Worm (Caenorhabditis elegans): ENCODE data around the gene pot-2.

DNA sequence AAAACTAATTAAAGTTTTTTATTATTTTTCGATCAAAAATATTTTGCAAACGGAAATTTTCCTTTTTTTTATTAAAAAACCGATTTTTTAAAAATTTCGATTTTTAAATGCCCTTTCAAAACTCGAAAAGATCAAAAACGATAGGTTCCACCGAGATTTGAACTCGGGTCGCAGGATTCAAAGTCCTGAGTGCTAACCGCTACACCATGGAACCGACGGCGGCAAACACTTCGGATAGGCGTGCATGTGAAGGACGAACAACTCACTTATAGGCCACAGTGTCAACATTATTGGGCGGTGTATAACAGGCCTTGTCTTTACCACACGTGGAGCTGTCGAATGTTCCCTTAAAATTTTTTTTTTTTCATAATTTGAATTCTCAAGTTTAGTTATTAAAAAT lies 49.3 kb upstream of the pot-2 start:
- TF ChIP-seq fos-1 (tag; optimal IDR thresholded peaks at IDR 0.05) (no peak), nhr-23 (tag; optimal IDR thresholded peaks at IDR 0.05) (no peak)
